Worm (Caenorhabditis elegans) whole organism, L1 larva: Measurements from ENCODE around the gene Y102A11A.5.

Source experiments
- Y116A8C.19 ChIP-seq: sonication (generic microtip); optimal IDR thresholded peaks from 2 replicates; lab custom pipeline; 2016; ENCODE audit warnings: missing compliant biosample characterization, missing genetic modification characterization, borderline replicate concordance
- aly-2 ChIP-seq: fragments of 150-350 bp; optimal IDR thresholded peaks from 2 replicates; lab custom pipeline; 2014; ENCODE audit warnings: missing biosample characterization, missing genetic modification characterization
- ceh-63 ChIP-seq: fragments of 200-800 bp; sonication (Bioruptor generic); optimal IDR thresholded peaks from 2 replicates; lab custom pipeline; 2018; ENCODE audit warnings: mild to moderate bottlenecking, missing genetic modification characterization, missing compliant biosample characterization
- ceh-8 ChIP-seq: fragments of 200-800 bp; sonication (Bioruptor generic); optimal IDR thresholded peaks from 2 replicates; lab custom pipeline; 2018; ENCODE audit warnings: mild to moderate bottlenecking, missing genetic modification characterization, moderate library complexity, missing compliant biosample characterization
- ceh-88 ChIP-seq: fragments of 200-800 bp; sonication (Bioruptor generic); IDR thresholded peaks from 2 replicates; pipeline ENCODE4 v1.3.6; 2022; ENCODE audit warnings: missing genetic modification characterization, missing compliant biosample characterization
- ceh-90 ChIP-seq: sonication (generic microtip); optimal IDR thresholded peaks from 2 replicates; lab custom pipeline; 2016; ENCODE audit warnings: missing genetic modification characterization, missing compliant biosample characterization
- dsc-1 ChIP-seq: sonication (generic microtip); optimal IDR thresholded peaks from 2 replicates; lab custom pipeline; 2016; ENCODE audit warnings: mild to moderate bottlenecking, missing genetic modification characterization, missing compliant biosample characterization
- efl-1 ChIP-seq, 4 experiments: fragments of 150-350 bp; optimal IDR thresholded peaks in 3 of 4; peaks in 1 of 4; 1 replicate in 1 of 4; 2 replicates in 3 of 4; lab custom pipeline; 2014; ENCODE audit warnings: missing biosample characterization in 2 of 4, missing genetic modification characterization in 2 of 4, missing genetic modification reagents in 2 of 4
- efl-3 ChIP-seq: fragments of 200-800 bp; sonication (Bioruptor generic); optimal IDR thresholded peaks from 2 replicates; lab custom pipeline; 2018; ENCODE audit warnings: mild to moderate bottlenecking, missing genetic modification characterization, missing compliant biosample characterization
- egl-27 ChIP-seq, 2 experiments: fragments of 150-350 bp in 1 of 2; sonication (generic microtip); optimal IDR thresholded peaks; 3 replicates each; lab custom pipeline; 2017 to 2018; ENCODE audit warnings: missing biosample characterization in 2 of 2, missing genetic modification characterization in 2 of 2, missing genetic modification reagents in 2 of 2
- elt-2 ChIP-seq: sonication (generic microtip); optimal IDR thresholded peaks from 2 replicates; lab custom pipeline; 2016; ENCODE audit warnings: missing genetic modification characterization, mild to moderate bottlenecking, inconsistent platforms, missing compliant biosample characterization, missing genetic modification reagents
- fkh-10 ChIP-seq: sonication (generic microtip); optimal IDR thresholded peaks from 2 replicates; lab custom pipeline; 2017; ENCODE audit warnings: missing biosample characterization, missing genetic modification reagents, missing genetic modification characterization
- fkh-4 ChIP-seq: sonication (generic microtip); optimal IDR thresholded peaks from 2 replicates; lab custom pipeline; 2016; ENCODE audit warnings: missing compliant biosample characterization, missing genetic modification characterization, borderline replicate concordance
- fkh-8 ChIP-seq: sonication (generic microtip); optimal IDR thresholded peaks from 2 replicates; lab custom pipeline; 2016; ENCODE audit warnings: mild to moderate bottlenecking, missing genetic modification characterization, missing compliant biosample characterization
- fos-1 ChIP-seq: fragments of 150-350 bp; optimal IDR thresholded peaks from 2 replicates; lab custom pipeline; 2014; ENCODE audit warnings: missing biosample characterization, missing genetic modification characterization
- grh-1 ChIP-seq: fragments of 200-800 bp; sonication (Bioruptor generic); IDR thresholded peaks from 2 replicates; pipeline ENCODE4 v1.3.6; 2022; ENCODE audit warnings: missing genetic modification reagents, missing genetic modification characterization, missing compliant biosample characterization
- hlh-17 ChIP-seq: fragments of 200-800 bp; sonication (Bioruptor generic); optimal IDR thresholded peaks from 2 replicates; lab custom pipeline; 2018; ENCODE audit warnings: missing genetic modification characterization, mild to moderate bottlenecking, missing compliant biosample characterization, moderate library complexity, borderline replicate concordance
- irx-1 ChIP-seq: sonication (generic microtip); optimal IDR thresholded peaks from 2 replicates; lab custom pipeline; 2016; ENCODE audit warnings: missing genetic modification characterization, missing compliant biosample characterization
- jun-1 ChIP-seq: fragments of 150-350 bp; optimal IDR thresholded peaks from 2 replicates; lab custom pipeline; 2014; ENCODE audit warnings: missing biosample characterization, missing genetic modification reagents, missing genetic modification characterization
- lin-13 ChIP-seq: fragments of 150-350 bp; optimal IDR thresholded peaks from 2 replicates; lab custom pipeline; 2014; ENCODE audit warnings: missing biosample characterization, missing genetic modification reagents, missing genetic modification characterization
- lin-14 ChIP-seq: fragments of 200-800 bp; sonication (Bioruptor generic); optimal IDR thresholded peaks from 2 replicates; lab custom pipeline; 2018; ENCODE audit warnings: mild to moderate bottlenecking, missing genetic modification characterization, moderate library complexity, missing compliant biosample characterization
- lin-15B ChIP-seq: fragments of 150-350 bp; sonication (generic microtip); optimal IDR thresholded peaks from 3 replicates; lab custom pipeline; 2014; ENCODE audit warnings: missing biosample characterization, missing genetic modification characterization
- lin-35 ChIP-seq, 2 experiments: fragments of 150-350 bp; optimal IDR thresholded peaks; 2 replicates each; lab custom pipeline; 2014; ENCODE audit warnings: missing biosample characterization in 2 of 2, missing genetic modification characterization in 2 of 2, missing genetic modification reagents in 2 of 2
- lin-39 ChIP-seq: fragments of 150-350 bp; optimal IDR thresholded peaks from 2 replicates; lab custom pipeline; 2014; ENCODE audit warnings: missing biosample characterization, missing genetic modification reagents, missing genetic modification characterization
- lir-3 ChIP-seq: sonication (generic microtip); optimal IDR thresholded peaks from 2 replicates; lab custom pipeline; 2016; ENCODE audit warnings: mild to moderate bottlenecking, missing genetic modification characterization, moderate library complexity, missing compliant biosample characterization; ENCODE audit not compliant: poor library complexity
- mab-9 ChIP-seq: fragments of 200-800 bp; sonication (Bioruptor generic); IDR thresholded peaks from 2 replicates; pipeline ENCODE4 v1.3.6; 2022; ENCODE audit warnings: missing genetic modification reagents, missing genetic modification characterization, missing compliant biosample characterization
- mef-2 ChIP-seq: fragments of 150-350 bp; optimal IDR thresholded peaks from 2 replicates; lab custom pipeline; 2014; ENCODE audit warnings: missing biosample characterization, missing genetic modification characterization
- nhr-12 ChIP-seq: sonication (generic microtip); optimal IDR thresholded peaks from 2 replicates; lab custom pipeline; 2017; ENCODE audit warnings: missing biosample characterization, missing genetic modification characterization
- nhr-237 ChIP-seq: fragments of 150-350 bp; optimal IDR thresholded peaks from 2 replicates; lab custom pipeline; 2014; ENCODE audit warnings: missing biosample characterization, missing genetic modification characterization
- nhr-47 ChIP-seq: sonication (generic microtip); optimal IDR thresholded peaks from 2 replicates; lab custom pipeline; 2016; ENCODE audit warnings: mild to moderate bottlenecking, missing genetic modification characterization, moderate library complexity, missing compliant biosample characterization
- rnt-1 ChIP-seq: sonication (generic microtip); optimal IDR thresholded peaks from 2 replicates; lab custom pipeline; 2016; ENCODE audit warnings: mild to moderate bottlenecking, missing genetic modification characterization, moderate library complexity, missing compliant biosample characterization
- snpc-4 ChIP-seq: fragments of 150-350 bp; optimal IDR thresholded peaks from 2 replicates; lab custom pipeline; 2014; ENCODE audit warnings: missing biosample characterization, missing genetic modification characterization
- snu-23 ChIP-seq: sonication (generic microtip); optimal IDR thresholded peaks from 2 replicates; lab custom pipeline; 2016; ENCODE audit warnings: missing genetic modification characterization, missing compliant biosample characterization
- sox-4 ChIP-seq: sonication (generic microtip); optimal IDR thresholded peaks from 2 replicates; lab custom pipeline; 2016; ENCODE audit warnings: missing genetic modification characterization, missing compliant biosample characterization
- sptf-1 ChIP-seq: fragments of 150-350 bp; optimal IDR thresholded peaks from 2 replicates; lab custom pipeline; 2014; ENCODE audit warnings: missing biosample characterization, missing genetic modification characterization
- tbx-2 ChIP-seq: sonication (generic microtip); optimal IDR thresholded peaks from 2 replicates; lab custom pipeline; 2016; ENCODE audit warnings: missing genetic modification characterization, missing compliant biosample characterization
- unc-30 ChIP-seq: sonication (generic microtip); optimal IDR thresholded peaks from 2 replicates; lab custom pipeline; 2017; ENCODE audit warnings: missing biosample characterization, missing genetic modification characterization
- unc-86 ChIP-seq: sonication (generic microtip); optimal IDR thresholded peaks from 2 replicates; lab custom pipeline; 2016; ENCODE audit warnings: missing genetic modification characterization, missing compliant biosample characterization
- unc-98 ChIP-seq: fragments of 200-800 bp; sonication (Bioruptor generic); IDR thresholded peaks from 2 replicates; pipeline ENCODE4 v1.3.6; 2022; ENCODE audit warnings: missing genetic modification characterization, missing compliant biosample characterization
- vab-15 ChIP-seq: sonication (generic microtip); optimal IDR thresholded peaks from 2 replicates; lab custom pipeline; 2017; ENCODE audit warnings: missing genotype, mild to moderate bottlenecking, missing genetic modification characterization, missing compliant biosample characterization
- xbp-1 ChIP-seq: sonication (generic microtip); optimal IDR thresholded peaks from 2 replicates; lab custom pipeline; 2016; ENCODE audit warnings: missing genetic modification characterization, missing compliant biosample characterization
- zip-4 ChIP-seq: fragments of 200-800 bp; sonication (Bioruptor generic); optimal IDR thresholded peaks from 2 replicates; lab custom pipeline; 2018; ENCODE audit warnings: mild to moderate bottlenecking, missing genetic modification characterization, moderate library complexity, missing compliant biosample characterization
- ztf-11 ChIP-seq, 2 experiments: sonication (generic microtip); optimal IDR thresholded peaks; 2 replicates each; lab custom pipeline; 2016 to 2017; ENCODE audit warnings: missing genetic modification characterization in 2 of 2, missing biosample characterization in 1 of 2, missing compliant biosample characterization in 1 of 2

Gene Y102A11A.5

ce11 chrX:2071392-2072001, 40.1 kb upstream of the Y102A11A.5 start (continued):
- no peak for TF ChIP-seq ceh-90 (tag; lab: Kevin White, UChicago)
- TF ChIP-seq irx-1 = peak; percentile 70
- peak; percentile 77 for TF ChIP-seq grh-1 (GFP tag; lab: Robert Waterston, UW)
- TF ChIP-seq sptf-1 (tag; lab: Kevin White, UChicago) = no peak
- peak; percentile 14 for TF ChIP-seq jun-1
- TF ChIP-seq ztf-11 (tag; optimal IDR thresholded peaks at IDR 0.05; lab: Kevin White, UChicago) = peak in 1 of 2 experiments; percentile 49
- TF ChIP-seq snpc-4 (tag; lab: Kevin White, UChicago) = peak; percentile 71
- TF ChIP-seq mef-2 (tag; lab: Kevin White, UChicago) = peak; percentile 10
- TF ChIP-seq mab-9 (GFP tag; lab: Robert Waterston, UW) = 0 out of 2 replicates have a peak, but pooled peaks have one; percentile 34
- peak; percentile 33 for TF ChIP-seq fos-1
- TF ChIP-seq efl-1 (optimal IDR thresholded peaks at IDR 0.05; lab: Kevin White, UChicago) = peak; percentile 58 to 70
- peak; percentile 65 to 93 for TF ChIP-seq efl-1 (GFP tag; optimal IDR thresholded peaks at IDR 0.05 in 1 of 2; lab: Kevin White, UChicago)
- TF ChIP-seq nhr-47 = peak; percentile 86
- peak; percentile 63 for TF ChIP-seq fkh-8
- TF ChIP-seq vab-15 (tag; lab: Kevin White, UChicago) = peak; percentile 42
- TF ChIP-seq lin-14 (GFP tag; lab: Kevin White, UChicago) = peak; percentile 96
- TF ChIP-seq lin-15B (tag; lab: Kevin White, UChicago) = peak; percentile 22
- TF ChIP-seq lin-13 (GFP tag; lab: Kevin White, UChicago) = peak; percentile 82
- TF ChIP-seq fkh-10 (GFP tag; lab: Kevin White, UChicago) = no peak
- no peak for TF ChIP-seq Y116A8C.19
- TF ChIP-seq rnt-1 (tag; lab: Kevin White, UChicago) = peak; percentile 93
- no peak for TF ChIP-seq lir-3 (tag; lab: Kevin White, UChicago)
- peak; percentile 81 for TF ChIP-seq tbx-2 (tag; lab: Kevin White, UChicago)
- TF ChIP-seq aly-2 (tag; lab: Kevin White, UChicago) = no peak
- TF ChIP-seq ceh-63 = no peak
- peak; percentile 2 for TF ChIP-seq sox-4 (tag; lab: Kevin White, UChicago)
- 0 out of 2 replicates have a peak, but pooled peaks have one; percentile 13 for TF ChIP-seq unc-98 (GFP tag; lab: Robert Waterston, UW)
- no peak for TF ChIP-seq efl-3
- TF ChIP-seq lin-39 = no peak
- peak; percentile 88 for TF ChIP-seq zip-4 (GFP tag; lab: Kevin White, UChicago)
- peak; percentile 47 for TF ChIP-seq ceh-8 (GFP tag; lab: Kevin White, UChicago)
- TF ChIP-seq fkh-4 (tag; lab: Kevin White, UChicago) = no peak
- TF ChIP-seq xbp-1 = peak; percentile 80
- peak; percentile 44 for TF ChIP-seq elt-2 (tag; lab: Kevin White, UChicago)
- no peak for TF ChIP-seq egl-27 (tag; optimal IDR thresholded peaks at IDR 0.05; lab: Kevin White, UChicago)
- no peak for TF ChIP-seq nhr-12 (tag; lab: Kevin White, UChicago)
- TF ChIP-seq hlh-17 (GFP tag; lab: Kevin White, UChicago) = no peak
- peak; percentile 89 for TF ChIP-seq snu-23
- TF ChIP-seq lin-35 (GFP tag; optimal IDR thresholded peaks at IDR 0.05; lab: Kevin White, UChicago) = peak; percentile 67 to 80

- TF ChIP-seq unc-30 (tag; lab: Kevin White, UChicago) = no peak
- no peak for TF ChIP-seq efl-1 (optimal IDR thresholded peaks at IDR 0.05; lab: Kevin White, UChicago)
- TF ChIP-seq efl-1 (GFP tag; optimal IDR thresholded peaks at IDR 0.05 in 1 of 2; lab: Kevin White, UChicago) = peak in 1 of 2 experiments; percentile 61
- peak; percentile 25 for TF ChIP-seq rnt-1 (tag; lab: Kevin White, UChicago)
- peak; percentile 19 for TF ChIP-seq elt-2 (tag; lab: Kevin White, UChicago)
- TF ChIP-seq dsc-1 (tag; lab: Kevin White, UChicago) = no peak
- no peak for TF ChIP-seq ceh-88
- no peak for TF ChIP-seq unc-86 (tag; lab: Kevin White, UChicago)
- no peak for TF ChIP-seq nhr-237
- no peak for TF ChIP-seq lin-13 (GFP tag; lab: Kevin White, UChicago)
Observed at ce11 chrX:2070418-2070996, 39.1 kb upstream of the Y102A11A.5 start, which contains the start of gene acl-4. Gene acl-4 (minus strand): TSS chrX:2070444.
